Worm (Caenorhabditis elegans): ENCODE measurements around the gene col-164.

DNA sequence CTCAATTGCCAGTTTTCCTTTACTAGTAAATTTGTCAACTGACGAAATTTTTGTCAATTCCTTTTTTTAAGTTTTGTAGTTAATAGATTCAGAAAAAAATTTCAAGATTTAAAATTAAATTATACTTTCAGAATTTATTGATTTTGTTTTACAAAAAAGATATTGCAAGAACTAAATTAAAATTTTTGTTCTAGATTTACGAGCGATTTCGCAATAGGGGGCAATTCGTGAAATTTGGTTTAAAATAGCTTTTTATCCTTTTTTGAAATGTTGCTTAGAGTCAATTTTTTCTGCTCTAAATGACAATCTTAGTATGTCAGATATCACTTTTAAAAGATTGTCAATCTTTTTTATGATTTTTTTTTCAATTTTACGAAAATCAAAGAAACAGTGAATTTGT, 7.8 kb upstream of the col-164 start:
- TF ChIP-seq lsy-2 (tag; optimal IDR thresholded peaks at IDR 0.05) = no peak
- TF ChIP-seq nhr-77 (tag; optimal IDR thresholded peaks at IDR 0.05) = no peak
- TF ChIP-seq pha-4 (GFP tag; IDR thresholded peaks at IDR 0.05) = no peak
- no peak for TF ChIP-seq pha-4 (tag; optimal IDR thresholded peaks at IDR 0.05)
- TF ChIP-seq spr-1 (tag; optimal IDR thresholded peaks at IDR 0.05) = no peak
- TF ChIP-seq snpc-4 (tag; optimal IDR thresholded peaks at IDR 0.05) = no peak
- no peak for TF ChIP-seq ces-1 (GFP tag; optimal IDR thresholded peaks at IDR 0.05)
- TF ChIP-seq ama-1 (optimal IDR thresholded peaks at IDR 0.05) = no peak
- TF ChIP-seq skn-1 (tag; optimal IDR thresholded peaks at IDR 0.05) = no peak
- no peak for TF ChIP-seq jun-1 (tag; optimal IDR thresholded peaks at IDR 0.05)
- no peak for TF ChIP-seq unc-130 (GFP tag; optimal IDR thresholded peaks at IDR 0.05)
- no peak for TF ChIP-seq mdl-1 (tag; optimal IDR thresholded peaks at IDR 0.05)
- no peak for TF ChIP-seq nhr-28 (tag; optimal IDR thresholded peaks at IDR 0.05)
